Worm (Caenorhabditis elegans): ENCODE results near the gene F38B2.2.

F38B2.2 gene

DNA sequence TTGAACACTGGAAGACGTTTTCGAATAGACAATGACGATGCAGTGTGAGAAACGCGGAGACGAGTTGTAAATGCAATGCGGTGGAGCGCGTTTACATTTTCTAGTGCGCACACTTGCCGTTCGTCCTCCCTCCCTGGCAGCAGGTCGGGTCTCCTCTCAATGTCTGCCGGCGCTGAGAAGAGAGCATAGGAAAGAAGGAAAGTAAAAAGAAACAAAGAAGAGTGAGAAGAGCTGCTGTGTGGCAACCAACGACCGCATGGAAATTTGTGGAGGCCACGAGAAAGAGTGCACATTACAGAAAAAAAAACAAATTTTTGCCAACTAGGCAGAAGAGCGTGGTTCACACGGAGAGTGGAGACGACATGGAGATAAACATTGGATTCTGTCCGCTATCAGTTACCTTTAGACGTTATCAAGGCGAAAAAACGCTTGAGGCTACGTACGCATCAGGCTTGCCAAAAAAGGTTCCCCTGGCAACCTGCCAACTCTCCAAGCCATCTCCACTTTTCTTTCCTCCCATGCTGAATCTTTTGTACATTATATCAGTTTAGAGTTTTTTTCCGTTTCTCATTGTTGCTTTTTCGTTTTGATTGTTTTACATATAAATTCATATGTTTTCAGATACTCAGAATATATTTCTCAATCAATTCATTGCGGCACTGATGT lies 20.6 kb upstream of the F38B2.2 start, which contains the start of the genes snrp-40.1 and F08G12.3 (continued):
- TF ChIP-seq aly-2 (tag; optimal IDR thresholded peaks at IDR 0.05) = no peak
- TF ChIP-seq C04F5.9 (tag; optimal IDR thresholded peaks at IDR 0.05) = no peak
- no peak for TF ChIP-seq unc-30 (tag; optimal IDR thresholded peaks at IDR 0.05)
- no peak for TF ChIP-seq sup-37 (GFP tag; optimal IDR thresholded peaks at IDR 0.05)
- TF ChIP-seq sptf-1 (tag; optimal IDR thresholded peaks at IDR 0.05) = no peak
- TF ChIP-seq unc-86 (tag; optimal IDR thresholded peaks at IDR 0.05) = peak; percentile 63
- no peak for TF ChIP-seq aha-1 (tag; optimal IDR thresholded peaks at IDR 0.05)
- TF ChIP-seq lin-13 (GFP tag; optimal IDR thresholded peaks at IDR 0.05) = peak; percentile 75
- no peak for TF ChIP-seq zag-1 (tag; optimal IDR thresholded peaks at IDR 0.05)
- peak; percentile 55 for TF ChIP-seq isw-1 (GFP tag; IDR thresholded peaks at IDR 0.05)
- TF ChIP-seq nhr-84 (tag; optimal IDR thresholded peaks at IDR 0.05) = no peak
- TF ChIP-seq nhr-85 (tag) = peak; percentile 38
- TF ChIP-seq ztf-11 (tag; optimal IDR thresholded peaks at IDR 0.05) = peak in 1 of 2 experiments; percentile 60
- peak; percentile 87 for TF ChIP-seq mep-1 (tag; optimal IDR thresholded peaks at IDR 0.05)
- no peak for TF ChIP-seq nhr-28 (tag; optimal IDR thresholded peaks at IDR 0.05)
- TF ChIP-seq alr-1 (tag; optimal IDR thresholded peaks at IDR 0.05; ENCODE audit: borderline replicate concordance) = no peak
- TF ChIP-seq egl-27 (tag; optimal IDR thresholded peaks at IDR 0.05) = no peak
- no peak for TF ChIP-seq grh-1 (GFP tag; IDR thresholded peaks at IDR 0.05)
- TF ChIP-seq ceh-8 (GFP tag; optimal IDR thresholded peaks at IDR 0.05) = peak; percentile 42
- peak; percentile 90 for TF ChIP-seq nhr-20 (tag; optimal IDR thresholded peaks at IDR 0.05)
- peak in 1 of 6 experiments; percentile 24 for TF ChIP-seq elt-3 (tag; optimal IDR thresholded peaks at IDR 0.05)
- TF ChIP-seq nhr-47 (tag; optimal IDR thresholded peaks at IDR 0.05) = peak; percentile 76
- TF ChIP-seq hlh-4 (tag; optimal IDR thresholded peaks at IDR 0.05) = no peak
- TF ChIP-seq Y116A8C.19 (tag; optimal IDR thresholded peaks at IDR 0.05; ENCODE audit: borderline replicate concordance) = no peak
- no peak for TF ChIP-seq vab-15 (tag; optimal IDR thresholded peaks at IDR 0.05)
- no peak for TF ChIP-seq pqm-1 (tag; optimal IDR thresholded peaks at IDR 0.05)
- TF ChIP-seq mab-9 (GFP tag; IDR thresholded peaks at IDR 0.05) = no peak
- peak; percentile 12 for TF ChIP-seq nhr-237 (tag; optimal IDR thresholded peaks at IDR 0.05)
- TF ChIP-seq lin-39 (tag; optimal IDR thresholded peaks at IDR 0.05) = no peak
- TF ChIP-seq xbp-1 (tag; optimal IDR thresholded peaks at IDR 0.05) = peak; percentile 73
- no peak for TF ChIP-seq nhr-11 (tag; optimal IDR thresholded peaks at IDR 0.05)
- peak; percentile 63 for TF ChIP-seq snpc-4 (tag; optimal IDR thresholded peaks at IDR 0.05)
- TF ChIP-seq sox-4 (tag; optimal IDR thresholded peaks at IDR 0.05) = peak; percentile 10
- no peak for TF ChIP-seq unc-62 (GFP tag; optimal IDR thresholded peaks at IDR 0.05)
- peak; percentile 36 for TF ChIP-seq lir-3 (tag; optimal IDR thresholded peaks at IDR 0.05; ENCODE audit: poor library complexity)
- TF ChIP-seq nhr-76 (tag; optimal IDR thresholded peaks at IDR 0.05) = no peak
- peak; percentile 70 for TF ChIP-seq dsc-1 (tag; optimal IDR thresholded peaks at IDR 0.05)
- TF ChIP-seq ets-5 (GFP tag; IDR thresholded peaks at IDR 0.05) = no peak
- TF ChIP-seq lsy-2 (tag; optimal IDR thresholded peaks at IDR 0.05) = peak; percentile 46 to 84
- no peak for TF ChIP-seq fkh-4 (tag; optimal IDR thresholded peaks at IDR 0.05; ENCODE audit: borderline replicate concordance)
- peak; percentile 83 for TF ChIP-seq pag-3 (tag; optimal IDR thresholded peaks at IDR 0.05; ENCODE audit: borderline replicate concordance, insufficient read depth)
- TF ChIP-seq ces-1 (GFP tag; optimal IDR thresholded peaks at IDR 0.05) = no peak
- no peak for TF ChIP-seq ceh-63 (GFP tag; optimal IDR thresholded peaks at IDR 0.05)
- TF ChIP-seq nhr-19 (GFP tag; conservative IDR thresholded peaks at IDR 0.05) = peak; percentile 74
- no peak for TF ChIP-seq tlp-1 (tag; optimal IDR thresholded peaks at IDR 0.05)
- TF ChIP-seq tbx-2 (tag; optimal IDR thresholded peaks at IDR 0.05) = peak; percentile 79
- TF ChIP-seq blmp-1 (tag; optimal IDR thresholded peaks at IDR 0.05) = no peak
- no peak for TF ChIP-seq ama-1 (optimal IDR thresholded peaks at IDR 0.05)
- peak; percentile 80 for TF ChIP-seq swsn-7 (tag; optimal IDR thresholded peaks at IDR 0.05)
- TF ChIP-seq fos-1 (tag; optimal IDR thresholded peaks at IDR 0.05) = peak; percentile 48
- TF ChIP-seq skn-1 (tag; optimal IDR thresholded peaks at IDR 0.05) = peak; percentile 83
- peak; percentile 28 to 90 (median 56) for TF ChIP-seq ceh-82 (tag; optimal IDR thresholded peaks at IDR 0.05)
- TF ChIP-seq mdl-1 (tag; optimal IDR thresholded peaks at IDR 0.05) = peak in 1 of 2 experiments; percentile 86
